Worm (Caenorhabditis elegans): ENCODE data around the gene C49C8.3.

- TF ChIP-seq pha-4 (tag; optimal IDR thresholded peaks at IDR 0.05) (no peak), nhr-28 (tag; optimal IDR thresholded peaks at IDR 0.05) (no peak), unc-120 (tag; optimal IDR thresholded peaks at IDR 0.05; ENCODE audit: poor library complexity, severe bottlenecking) (no peak), unc-62 (GFP tag; optimal IDR thresholded peaks at IDR 0.05) (no peak), lin-13 (tag; optimal IDR thresholded peaks at IDR 0.05) (no peak), ztf-11 (tag; optimal IDR thresholded peaks at IDR 0.05) (no peak), nhr-12 (tag; optimal IDR thresholded peaks at IDR 0.05) (no peak), snpc-4 (tag; optimal IDR thresholded peaks at IDR 0.05) (no peak), elt-1 (tag; optimal IDR thresholded peaks at IDR 0.05; ENCODE audit: borderline replicate concordance, insufficient read depth) (no peak), lsy-2 (tag; optimal IDR thresholded peaks at IDR 0.05) (no peak), nhr-76 (tag; optimal IDR thresholded peaks at IDR 0.05) (no peak)
Measured at ce11 chrIV:8648502-8648901, 4.0 kb downstream of the C49C8.3 start, which contains the start of gene cyp-33E1.

Data from whole organism, mixed stage, embryonic.